Worm (Caenorhabditis elegans) whole organism, midembryonic: ENCODE data around the gene ubc-8.

ENCODE experiments used
- flt-1 ChIP-seq: fragments of 200-800 bp; sonication (Bioruptor generic); IDR thresholded peaks from 2 replicates; pipeline ENCODE4 v1.3.6; 2022; ENCODE audit warnings: missing genetic modification characterization, missing compliant biosample characterization
- tab-1 ChIP-seq: fragments of 200-800 bp; sonication (Bioruptor generic); IDR thresholded peaks from 2 replicates; pipeline ENCODE4 v1.3.6; 2022; ENCODE audit warnings: missing genetic modification characterization, missing compliant biosample characterization
- ztf-29 ChIP-seq: fragments of 200-800 bp; sonication (Bioruptor generic); IDR thresholded peaks from 2 replicates; pipeline ENCODE4 v1.3.6; 2022; ENCODE audit warnings: missing genetic modification reagents, missing genetic modification characterization, missing compliant biosample characterization

- TF ChIP-seq tab-1 (no peak), flt-1 (no peak), ztf-29 (GFP tag; lab: Robert Waterston, UW) (no peak)
Measured at ce11 chrIV:2709590-2710201, 2.7 kb upstream of the ubc-8 start.
